Worm (Caenorhabditis elegans) whole organism, young adult: Measurements from ENCODE around the gene C16D9.9.

Experiments
- Y53F4B.3 ChIP-seq: fragments of 200-800 bp; sonication (Bioruptor generic); IDR thresholded peaks from 2 replicates; pipeline ENCODE4 v1.3.6; 2022; ENCODE audit warnings: missing genetic modification reagents, missing genetic modification characterization, missing compliant biosample characterization
- ama-1 ChIP-seq, 3 experiments: fragments of 150-350 bp in 1 of 3; sonication (generic microtip) in 2 of 3; optimal IDR thresholded peaks; 2 replicates each; lab custom pipeline; 2014 to 2018; ENCODE audit warnings: missing biosample characterization in 2 of 3, missing genetic modification characterization in 2 of 3, missing genetic modification reagents in 2 of 3
- ekl-4 ChIP-seq: fragments of 200-800 bp; sonication (Bioruptor generic); IDR thresholded peaks from 2 replicates; pipeline ENCODE4 v1.3.6; 2022; ENCODE audit warnings: missing genetic modification reagents, missing genetic modification characterization, missing compliant biosample characterization
- ets-4 ChIP-seq: fragments of 200-800 bp; sonication (Bioruptor generic); optimal IDR thresholded peaks from 2 replicates; lab custom pipeline; 2018; ENCODE audit warnings: mild to moderate bottlenecking, missing genetic modification characterization, missing compliant biosample characterization
- hrde-1 ChIP-seq: sonication (generic microtip); optimal IDR thresholded peaks from 2 replicates; lab custom pipeline; 2016; ENCODE audit warnings: missing genetic modification characterization, mild to moderate bottlenecking, missing compliant biosample characterization, moderate library complexity, missing genotype, missing genetic modification reagents, borderline replicate concordance
- hsf-1 ChIP-seq: fragments of 200-800 bp; sonication (Bioruptor generic); IDR thresholded peaks from 2 replicates; pipeline ENCODE4 v1.3.6; 2022; ENCODE audit warnings: missing genetic modification reagents, missing genetic modification characterization, missing compliant biosample characterization
- let-526 ChIP-seq: fragments of 200-800 bp; sonication (Bioruptor generic); IDR thresholded peaks from 2 replicates; pipeline ENCODE4 v1.3.6; 2022; ENCODE audit warnings: missing genetic modification reagents, missing genetic modification characterization, missing compliant biosample characterization
- lsl-1 ChIP-seq: fragments of 200-800 bp; sonication (Bioruptor generic); optimal IDR thresholded peaks from 2 replicates; lab custom pipeline; 2018; ENCODE audit warnings: mild to moderate bottlenecking, missing genetic modification characterization, moderate library complexity, missing compliant biosample characterization
- nfya-1 ChIP-seq: sonication (generic microtip); optimal IDR thresholded peaks from 2 replicates; lab custom pipeline; 2017; ENCODE audit warnings: antibody characterized with exemption, missing compliant biosample characterization, missing genetic modification characterization, borderline replicate concordance; ENCODE audit not compliant: insufficient read depth
- rpc-1 ChIP-seq, 2 experiments: fragments of 150-350 bp in 1 of 2; sonication (generic microtip) in 1 of 2; optimal IDR thresholded peaks; 2 replicates each; lab custom pipeline; 2014 to 2018; ENCODE audit warnings: missing biosample characterization in 1 of 2, missing genetic modification characterization in 1 of 2, missing genetic modification reagents in 1 of 2, missing genotype in 1 of 2
- unc-130 ChIP-seq: sonication (generic microtip); optimal IDR thresholded peaks from 2 replicates; lab custom pipeline; 2016; ENCODE audit warnings: missing genetic modification reagents, missing genetic modification characterization, missing compliant biosample characterization
- ztf-28 ChIP-seq: fragments of 200-800 bp; sonication (Bioruptor generic); IDR thresholded peaks from 2 replicates; pipeline ENCODE4 v1.3.6; 2022; ENCODE audit warnings: missing genetic modification reagents, missing genetic modification characterization, missing compliant biosample characterization

- no peak for TF ChIP-seq ama-1 (optimal IDR thresholded peaks at IDR 0.05; lab: Kevin White, UChicago)
- TF ChIP-seq ama-1 (GFP tag; optimal IDR thresholded peaks at IDR 0.05; lab: Kevin White, UChicago) = no peak
- no peak for TF ChIP-seq hsf-1
- TF ChIP-seq ets-4 = no peak
- no peak for TF ChIP-seq ekl-4 (GFP tag; lab: Robert Waterston, UW)
- TF ChIP-seq lsl-1 (GFP tag; lab: Kevin White, UChicago) = no peak
- no peak for TF ChIP-seq Y53F4B.3
- no peak for TF ChIP-seq let-526
- no peak for TF ChIP-seq rpc-1 (optimal IDR thresholded peaks at IDR 0.05; lab: Kevin White, UChicago)
- no peak for TF ChIP-seq rpc-1 (tag; optimal IDR thresholded peaks at IDR 0.05; lab: Kevin White, UChicago)
- no peak for TF ChIP-seq nfya-1 (tag; lab: Kevin White, UChicago)
- TF ChIP-seq hrde-1 (tag; lab: Kevin White, UChicago) = no peak
- no peak for TF ChIP-seq unc-130 (GFP tag; lab: Kevin White, UChicago)
- TF ChIP-seq ztf-28 (GFP tag; lab: Robert Waterston, UW) = no peak
These were observed 21.4 kb downstream of the C16D9.9 start for ce11 chrV:8285455-8285854.
